Fruit fly (Drosophila melanogaster): Measurements from ENCODE around the gene Alp9.
A peak's percentile ranks its signal among the peaks of the same experiment; 100 is the strongest.

Alp9 gene

DNA sequence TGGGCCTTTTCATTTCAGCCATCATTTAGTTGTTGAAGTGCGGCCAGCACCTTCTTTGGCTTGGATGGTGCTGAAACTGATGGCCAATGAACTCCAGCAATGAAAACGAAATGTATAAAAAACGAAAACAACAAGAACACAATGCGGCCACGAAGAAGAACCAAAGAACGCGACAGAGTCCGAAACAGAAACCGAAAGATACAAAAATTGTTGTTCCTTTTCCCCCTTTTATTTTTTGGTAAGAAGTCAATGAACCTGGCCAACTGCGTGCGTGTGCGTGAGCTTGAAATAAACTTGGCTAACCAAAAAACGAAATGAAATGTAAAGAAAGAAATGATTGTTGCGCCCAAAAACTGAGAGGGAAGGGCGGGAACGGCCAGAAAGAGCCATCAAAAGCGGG is 32.5 kb downstream of the Alp9 start:
- peak; percentile 60 for TF ChIP-seq Sox102F (GFP tag; optimal IDR thresholded peaks at IDR 0.05)
- no peak for TF ChIP-seq fd59A (GFP tag; optimal IDR thresholded peaks at IDR 0.05)
- no peak for TF ChIP-seq Ets96B (tag; optimal IDR thresholded peaks at IDR 0.05)
- peak; percentile 21 for TF ChIP-seq Eip93F (GFP tag; optimal IDR thresholded peaks at IDR 0.05)
- TF ChIP-seq Blimp-1 (GFP tag; optimal IDR thresholded peaks at IDR 0.05) = peak; percentile 100
- TF ChIP-seq CG6854 (GFP tag; optimal IDR thresholded peaks at IDR 0.05) = peak; percentile 50
- peak; percentile 56 for TF ChIP-seq Met (GFP tag; optimal IDR thresholded peaks at IDR 0.05)
- TF ChIP-seq Sox14 (GFP tag; optimal IDR thresholded peaks at IDR 0.05) = no peak
- no peak for TF ChIP-seq CG34406 (GFP tag; optimal IDR thresholded peaks at IDR 0.05)

- TF ChIP-seq CG8632 (GFP tag; optimal IDR thresholded peaks at IDR 0.05) = no peak
- peak; percentile 33 for TF ChIP-seq achi (GFP tag; optimal IDR thresholded peaks at IDR 0.05)
- TF ChIP-seq vri (GFP tag; optimal IDR thresholded peaks at IDR 0.05) = no peak
- TF ChIP-seq Ets96B (tag; optimal IDR thresholded peaks at IDR 0.05) = no peak
- TF ChIP-seq eg (GFP tag; IDR thresholded peaks at IDR 0.05) = no peak
- no peak for TF ChIP-seq CG6808 (GFP tag; optimal IDR thresholded peaks at IDR 0.05)
- no peak for TF ChIP-seq Eip93F (GFP tag; optimal IDR thresholded peaks at IDR 0.05)
- TF ChIP-seq esn (GFP tag; optimal IDR thresholded peaks at IDR 0.05) = peak; percentile 81
- no peak for TF ChIP-seq fkh (GFP tag; optimal IDR thresholded peaks at IDR 0.05)
- no peak for TF ChIP-seq fd59A (GFP tag; optimal IDR thresholded peaks at IDR 0.05)
- peak; percentile 64 for TF ChIP-seq Eip75B (GFP tag; optimal IDR thresholded peaks at IDR 0.05)
- peak; percentile 47; the same call in 1 of the 3 replicates for TF ChIP-seq CG6163 (GFP tag; IDR thresholded peaks at IDR 0.05)
- TF ChIP-seq lz (GFP tag; optimal IDR thresholded peaks at IDR 0.05) = peak; percentile 74
- TF ChIP-seq Sox102F (GFP tag; optimal IDR thresholded peaks at IDR 0.05) = peak; percentile 47
- TF ChIP-seq dsx (GFP tag; optimal IDR thresholded peaks at IDR 0.05; ENCODE audit: poor library complexity, severe bottlenecking) = no peak
- peak; percentile 12 for TF ChIP-seq CG34406 (GFP tag; optimal IDR thresholded peaks at IDR 0.05)
- no peak for TF ChIP-seq Gug (GFP tag; IDR thresholded peaks at IDR 0.05)
- no peak for TF ChIP-seq Hr38 (GFP tag; optimal IDR thresholded peaks at IDR 0.05)
- TF ChIP-seq CG11294 (GFP tag; IDR thresholded peaks at IDR 0.05) = no peak
- peak; percentile 84 for TF ChIP-seq topi (GFP tag; optimal IDR thresholded peaks at IDR 0.05)
- no peak for TF ChIP-seq dac (GFP tag; optimal IDR thresholded peaks at IDR 0.05)
- no peak for TF ChIP-seq fd85E (GFP tag; optimal IDR thresholded peaks at IDR 0.05)
- no peak for TF ChIP-seq net (GFP tag; optimal IDR thresholded peaks at IDR 0.05)
- peak; percentile 29 for TF ChIP-seq OdsH (GFP tag; optimal IDR thresholded peaks at IDR 0.05)
- peak; percentile 13 for TF ChIP-seq Hr4 (GFP tag; optimal IDR thresholded peaks at IDR 0.05)
- peak; percentile 62 for TF ChIP-seq Smox (GFP tag; optimal IDR thresholded peaks at IDR 0.05)
- TF ChIP-seq Ets21C (GFP tag; optimal IDR thresholded peaks at IDR 0.05) = peak; percentile 46
- TF ChIP-seq CG3919 (GFP tag; optimal IDR thresholded peaks at IDR 0.05) = peak; percentile 4
- TF ChIP-seq CG10669 (GFP tag; optimal IDR thresholded peaks at IDR 0.05) = no peak
- no peak for TF ChIP-seq CG6854 (GFP tag; optimal IDR thresholded peaks at IDR 0.05)
- no peak for TF ChIP-seq ss (GFP tag; optimal IDR thresholded peaks at IDR 0.05)
- TF ChIP-seq Hr39 (GFP tag; optimal IDR thresholded peaks at IDR 0.05) = peak; percentile 64
- peak; percentile 33 for TF ChIP-seq pdm3 (GFP tag; optimal IDR thresholded peaks at IDR 0.05)
- no peak; the same call in 1 of the 2 replicates for TF ChIP-seq CG15336 (GFP tag; IDR thresholded peaks at IDR 0.05)
- TF ChIP-seq cyc (GFP tag; optimal IDR thresholded peaks at IDR 0.05) = peak; percentile 46
- TF ChIP-seq CG8319 (GFP tag; optimal IDR thresholded peaks at IDR 0.05) = no peak
- TF ChIP-seq CG8119 (GFP tag; IDR thresholded peaks at IDR 0.05) = peak; percentile 38; the same call in 1 of the 3 replicates
- TF ChIP-seq CG3032 (tag; optimal IDR thresholded peaks at IDR 0.05) = no peak
- TF ChIP-seq acj6 (GFP tag; optimal IDR thresholded peaks at IDR 0.05) = peak; percentile 37
- TF ChIP-seq salr (GFP tag; optimal IDR thresholded peaks at IDR 0.05) = peak in 1 of 2 experiments; percentile 62
- peak; percentile 8 for TF ChIP-seq CG6276 (GFP tag; optimal IDR thresholded peaks at IDR 0.05)
- no peak for TF ChIP-seq Blimp-1 (GFP tag; optimal IDR thresholded peaks at IDR 0.05)
- peak; percentile 61 for TF ChIP-seq Met (GFP tag; optimal IDR thresholded peaks at IDR 0.05)
- peak; percentile 95 for TF ChIP-seq Eip78C (GFP tag)
- TF ChIP-seq spab (GFP tag; optimal IDR thresholded peaks at IDR 0.05) = no peak
- TF ChIP-seq CG10631 (GFP tag; optimal IDR thresholded peaks at IDR 0.05) = peak; percentile 53
- no peak for TF ChIP-seq Lpt (GFP tag; optimal IDR thresholded peaks at IDR 0.05)
- peak; percentile 95 for TF ChIP-seq svp (GFP tag)
Observed at dm6 chr3L:5630176-5630583, 34.8 kb downstream of the Alp9 start.
